Fruit fly (Drosophila melanogaster): Measurements from ENCODE around the gene stas.

The stas gene

DNA sequence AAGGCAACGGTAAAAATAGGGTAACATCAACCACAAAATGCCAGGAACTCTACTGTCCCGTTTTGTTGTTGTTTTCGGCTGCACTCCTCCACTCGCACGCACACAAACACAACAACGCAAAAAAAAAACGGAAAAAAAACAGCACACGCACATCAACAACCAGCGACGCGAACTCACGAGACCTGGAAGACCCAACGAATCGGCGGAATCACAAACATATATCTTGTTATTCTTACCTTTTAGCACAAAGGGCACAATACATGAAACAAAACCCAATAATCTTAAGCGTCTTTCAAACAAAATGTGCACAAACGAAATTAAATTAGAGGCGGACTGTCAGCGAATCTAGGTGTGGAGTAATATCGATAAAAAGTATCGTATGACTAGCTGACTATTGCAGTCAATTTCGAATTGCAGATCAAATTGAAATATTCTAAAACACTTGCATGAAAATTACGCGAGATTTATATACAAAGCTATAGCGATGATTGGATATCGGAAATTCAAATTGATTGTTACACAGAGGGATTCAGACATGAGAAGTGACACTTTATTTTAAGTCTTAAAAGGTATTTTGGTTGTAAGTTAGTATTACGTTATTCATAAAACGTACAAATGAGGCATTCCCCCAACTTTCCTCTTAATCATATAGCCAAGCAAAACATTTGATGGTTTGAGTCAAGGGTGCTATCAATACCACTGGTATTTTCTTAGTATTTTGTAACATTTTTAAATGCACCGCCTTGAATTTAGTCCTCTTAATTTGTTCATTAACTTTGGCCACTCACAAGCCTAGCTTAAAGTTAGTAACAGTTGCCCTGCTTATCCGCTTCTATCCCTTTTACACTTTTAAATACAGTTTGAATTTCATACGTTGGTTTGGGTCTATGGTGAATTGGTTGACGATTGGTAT lies 48.6 kb downstream of the stas start, which contains the start of gene Ankle2:
Gene Ankle2, minus strand, starts transcription at position 361 of the 913 bp plus-strand sequence.
- no peak for TF ChIP-seq Rel (GFP tag; optimal IDR thresholded peaks at IDR 0.05)
- peak; percentile 95 for TF ChIP-seq Rel (tag; optimal IDR thresholded peaks at IDR 0.05)
- TF ChIP-seq woc (GFP tag; optimal IDR thresholded peaks at IDR 0.05) = peak; percentile 31
- TF ChIP-seq Myc (optimal IDR thresholded peaks at IDR 0.05) = peak; percentile 49
- TF ChIP-seq Jra (GFP tag; optimal IDR thresholded peaks at IDR 0.05) = no peak

- TF ChIP-seq jim (GFP tag; optimal IDR thresholded peaks at IDR 0.05) (no peak), br (GFP tag; optimal IDR thresholded peaks at IDR 0.05) (peak; percentile 46), sage (GFP tag; optimal IDR thresholded peaks at IDR 0.05) (no peak), brk (GFP tag; optimal IDR thresholded peaks at IDR 0.05) (no peak), sv (GFP tag; optimal IDR thresholded peaks at IDR 0.05) (no peak), psq (GFP tag; optimal IDR thresholded peaks at IDR 0.05) (peak; percentile 13), Dif (GFP tag; optimal IDR thresholded peaks at IDR 0.05; ENCODE audit: partially characterized antibody) (no peak), h (GFP tag; optimal IDR thresholded peaks at IDR 0.05) (peak; percentile 29), pan (optimal IDR thresholded peaks at IDR 0.05) (peak; percentile 55), N (GFP tag; optimal IDR thresholded peaks at IDR 0.05) (no peak), Jra (GFP tag; optimal IDR thresholded peaks at IDR 0.05) (peak; percentile 2), foxo (GFP tag; optimal IDR thresholded peaks at IDR 0.05) (peak in 1 of 2 experiments; percentile 50), CG9705 (GFP tag; optimal IDR thresholded peaks at IDR 0.05) (no peak), usp (GFP tag; optimal IDR thresholded peaks at IDR 0.05) (no peak), Sp1 (GFP tag; optimal IDR thresholded peaks at IDR 0.05) (peak; percentile 1), Hnf4 (GFP tag; optimal IDR thresholded peaks at IDR 0.05) (peak; percentile 23), Dfd (GFP tag; optimal IDR thresholded peaks at IDR 0.05) (no peak), CG32264 (GFP tag; optimal IDR thresholded peaks at IDR 0.05) (no peak), dmrt93B (GFP tag; optimal IDR thresholded peaks at IDR 0.05) (peak; percentile 27), tai (GFP tag; optimal IDR thresholded peaks at IDR 0.05) (no peak), HLH106 (tag; optimal IDR thresholded peaks at IDR 0.05) (peak; percentile 38), Hr78 (GFP tag; optimal IDR thresholded peaks at IDR 0.05) (no peak), CrebA (GFP tag; optimal IDR thresholded peaks at IDR 0.05; ENCODE audit: borderline replicate concordance) (no peak), OdsH (GFP tag; optimal IDR thresholded peaks at IDR 0.05) (no peak), Mio (GFP tag; optimal IDR thresholded peaks at IDR 0.05) (no peak), rgr (GFP tag; optimal IDR thresholded peaks at IDR 0.05) (no peak), Abd-B (GFP tag; optimal IDR thresholded peaks at IDR 0.05) (no peak), Myc (optimal IDR thresholded peaks at IDR 0.05) (no peak), fru (GFP tag; optimal IDR thresholded peaks at IDR 0.05) (peak; percentile 37), GATAd (GFP tag; optimal IDR thresholded peaks at IDR 0.05) (no peak), lola (GFP tag; optimal IDR thresholded peaks at IDR 0.05) (no peak), Rel (GFP tag; optimal IDR thresholded peaks at IDR 0.05) (no peak), Rel (tag; optimal IDR thresholded peaks at IDR 0.05) (peak; percentile 27), dsf (GFP tag; optimal IDR thresholded peaks at IDR 0.05; ENCODE audit: borderline replicate concordance) (no peak), ey (GFP tag; optimal IDR thresholded peaks at IDR 0.05) (peak; percentile 24), woc (GFP tag; optimal IDR thresholded peaks at IDR 0.05) (peak; percentile 72), Vsx2 (GFP tag; optimal IDR thresholded peaks at IDR 0.05; ENCODE audit: partially characterized antibody) (no peak), Hr83 (GFP tag; optimal IDR thresholded peaks at IDR 0.05; ENCODE audit: poor library complexity, severe bottlenecking) (no peak), dl (GFP tag; optimal IDR thresholded peaks at IDR 0.05; ENCODE audit: insufficient read depth in 1 of 2, partially characterized antibody in 2 of 2) (no peak)
Observed at dm6 chrX:17578124-17578523, 49.6 kb downstream of the stas start.
